Worm (Caenorhabditis elegans) whole organism, late embryonic: ENCODE measurements around the gene C35A5.4.

Experiments used
- dve-1 ChIP-seq: sonication (generic microtip); optimal IDR thresholded peaks from 2 replicates; lab custom pipeline; 2017; ENCODE audit warnings: antibody characterized with exemption, mild to moderate bottlenecking, missing genetic modification characterization, missing compliant biosample characterization
- elt-2 ChIP-seq: sonication (generic microtip); optimal IDR thresholded peaks from 2 replicates; lab custom pipeline; 2016; ENCODE audit warnings: missing genetic modification reagents, missing genetic modification characterization, missing compliant biosample characterization
- lim-6 ChIP-seq: sonication (generic microtip); optimal IDR thresholded peaks from 2 replicates; lab custom pipeline; 2016; ENCODE audit warnings: missing genetic modification characterization, missing compliant biosample characterization
- nhr-11 ChIP-seq: fragments of 150-350 bp; optimal IDR thresholded peaks from 2 replicates; lab custom pipeline; 2014; ENCODE audit warnings: missing biosample characterization, missing genetic modification characterization
- npax-4 ChIP-seq: sonication (generic microtip); optimal IDR thresholded peaks from 2 replicates; lab custom pipeline; 2016; ENCODE audit warnings: missing genetic modification characterization, missing compliant biosample characterization
- pat-9 ChIP-seq: fragments of 200-800 bp; sonication (Bioruptor generic); optimal IDR thresholded peaks from 2 replicates; lab custom pipeline; 2018; ENCODE audit warnings: mild to moderate bottlenecking, missing genetic modification characterization, moderate library complexity, missing compliant biosample characterization
- pqm-1 ChIP-seq: sonication (generic microtip); optimal IDR thresholded peaks from 2 replicates; lab custom pipeline; 2016; ENCODE audit warnings: missing genetic modification characterization, missing compliant biosample characterization

ce11 chrV:10485389-10485788 is 11.4 kb upstream of the C35A5.4 start:
- TF ChIP-seq dve-1 (tag; lab: Kevin White, UChicago) (no peak), pat-9 (tag; lab: Kevin White, UChicago) (no peak), nhr-11 (tag; lab: Kevin White, UChicago) (no peak), elt-2 (tag; lab: Kevin White, UChicago) (peak; percentile 43), pqm-1 (tag; lab: Kevin White, UChicago) (no peak), npax-4 (tag; lab: Kevin White, UChicago) (no peak), lim-6 (tag; lab: Kevin White, UChicago) (no peak)
